Worm (Caenorhabditis elegans): ENCODE data around the gene rsp-4.

ce11 chrII:5365645-5366044 is 23.0 kb downstream of the rsp-4 start, which contains the start of gene F09E5.16:
- TF ChIP-seq tra-4 (tag; optimal IDR thresholded peaks at IDR 0.05), result no peak
- no peak for TF ChIP-seq flt-1 (GFP tag; IDR thresholded peaks at IDR 0.05)
- TF ChIP-seq hnd-1 (tag; optimal IDR thresholded peaks at IDR 0.05), result no peak
- TF ChIP-seq ama-1 (optimal IDR thresholded peaks at IDR 0.05), result no peak
